Worm (Caenorhabditis elegans) whole organism, L4 larva: ENCODE results near the gene idpp-6.

ENCODE experiments used
- ceh-82 ChIP-seq: sonication (generic microtip); optimal IDR thresholded peaks from 2 replicates; lab custom pipeline; 2017; ENCODE audit warnings: missing biosample characterization, missing genetic modification characterization
- fkh-10 ChIP-seq: fragments of 150-350 bp; optimal IDR thresholded peaks from 2 replicates; lab custom pipeline; 2014; ENCODE audit warnings: missing biosample characterization, missing genetic modification reagents, missing genetic modification characterization
- nhr-77 ChIP-seq: fragments of 150-350 bp; optimal IDR thresholded peaks from 2 replicates; lab custom pipeline; 2014; ENCODE audit warnings: missing biosample characterization, missing genetic modification characterization
- ztf-11 ChIP-seq: fragments of 150-350 bp; optimal IDR thresholded peaks from 2 replicates; lab custom pipeline; 2014; ENCODE audit warnings: missing biosample characterization, missing genetic modification characterization

DNA sequence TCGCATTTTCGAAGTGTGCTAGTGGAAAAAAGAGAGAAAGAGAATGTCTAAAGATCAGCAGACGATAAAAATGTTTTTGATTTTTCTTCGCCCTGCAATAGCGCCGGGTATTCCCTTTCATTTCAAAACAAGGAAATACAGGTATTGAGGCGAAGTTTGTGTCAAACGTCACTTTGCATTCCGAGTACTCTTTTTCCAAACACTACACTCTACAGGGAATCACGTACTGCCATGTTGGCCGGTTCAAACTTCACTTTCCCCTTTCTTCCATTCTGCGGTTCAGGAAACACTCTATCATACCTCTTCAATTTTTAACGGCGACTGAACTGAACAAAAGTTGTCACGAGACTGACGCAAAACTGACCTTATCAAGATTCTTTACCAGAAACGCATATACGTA lies 44.4 kb upstream of the idpp-6 start:
- no peak for TF ChIP-seq fkh-10 (GFP tag; lab: Kevin White, UChicago)
- TF ChIP-seq nhr-77, result no peak
- TF ChIP-seq ceh-82 (tag; lab: Kevin White, UChicago), result no peak
- TF ChIP-seq ztf-11 (tag; lab: Kevin White, UChicago), result no peak
